Fruit fly (Drosophila melanogaster) whole organism, embryonic: ENCODE measurements around the gene Rpp30.
A peak's percentile ranks its signal among the peaks of the same experiment; 100 is the strongest.

Experiments
- ATbp ChIP-seq: fragments of 200-800 bp; sonication (Bioruptor generic); optimal IDR thresholded peaks from 2 replicates; lab custom pipeline; 2017; ENCODE audit warnings: missing biosample characterization, mild to moderate bottlenecking, missing genetic modification characterization, missing genetic modification reagents
- Ada2b ChIP-seq: fragments of 200-800 bp; sonication (Bioruptor generic); IDR thresholded peaks from 2 replicates; pipeline ENCODE4 v1.3.6; 2022; ENCODE audit warnings: missing biosample characterization, missing genetic modification characterization
- Atf6 ChIP-seq: fragments of 200-800 bp; sonication (Bioruptor generic); IDR thresholded peaks from 2 replicates; pipeline ENCODE4 v1.3.6; 2022; ENCODE audit warnings: missing biosample characterization, missing genetic modification characterization
- B-H1 ChIP-seq: fragments of 200-800 bp; sonication (Bioruptor generic); IDR thresholded peaks from 3 replicates; pipeline ENCODE4 v1.3.6; 2022; ENCODE audit warnings: missing biosample characterization, missing genetic modification characterization
- B-H2 ChIP-seq: fragments of 200-800 bp; sonication (Bioruptor generic); optimal IDR thresholded peaks from 2 replicates; lab custom pipeline; 2018; ENCODE audit warnings: missing biosample characterization, mild to moderate bottlenecking, missing genetic modification characterization
- Blimp-1 ChIP-seq: fragments of 200-800 bp; sonication (Bioruptor generic); optimal IDR thresholded peaks from 3 replicates; lab custom pipeline; 2018; ENCODE audit warnings: missing biosample characterization, missing genetic modification characterization, mild to moderate bottlenecking, moderate library complexity, missing genetic modification reagents
- CG11398 ChIP-seq: fragments of 200-800 bp; sonication (Bioruptor generic); optimal IDR thresholded peaks from 2 replicates; lab custom pipeline; 2016; ENCODE audit warnings: missing biosample characterization, missing genetic modification characterization
- CG11723 ChIP-seq: fragments of 200-800 bp; sonication (Bioruptor generic); optimal IDR thresholded peaks from 2 replicates; lab custom pipeline; 2017; ENCODE audit warnings: missing biosample characterization, mild to moderate bottlenecking, missing genetic modification characterization
- CG12299 ChIP-seq: fragments of 200-800 bp; sonication (Bioruptor generic); optimal IDR thresholded peaks from 2 replicates; lab custom pipeline; 2018; ENCODE audit warnings: missing biosample characterization, mild to moderate bottlenecking, missing genetic modification characterization
- CG13123 ChIP-seq: fragments of 200-800 bp; sonication (Bioruptor generic); optimal IDR thresholded peaks from 2 replicates; lab custom pipeline; 2016; ENCODE audit warnings: missing biosample characterization, missing genetic modification characterization
- CG17612 ChIP-seq: fragments of 200-800 bp; sonication (Bioruptor generic); IDR thresholded peaks from 2 replicates; pipeline ENCODE4 v1.3.6; 2022; ENCODE audit warnings: missing biosample characterization, missing genetic modification characterization
- CG2129 ChIP-seq: fragments of 200-800 bp; sonication (Bioruptor generic); IDR thresholded peaks from 2 replicates; pipeline ENCODE4 v1.3.6; 2022; ENCODE audit warnings: missing biosample characterization, missing genetic modification characterization; ENCODE audit not compliant: partially characterized antibody
- CG2678 ChIP-seq: fragments of 200-800 bp; sonication (Bioruptor generic); optimal IDR thresholded peaks from 3 replicates; lab custom pipeline; 2019; ENCODE audit warnings: missing biosample characterization, mild to moderate bottlenecking, missing genetic modification characterization, moderate library complexity
- CG32767 ChIP-seq: fragments of 200-800 bp; sonication (Bioruptor generic); IDR thresholded peaks from 2 replicates; pipeline ENCODE4 v1.3.6; 2022; ENCODE audit warnings: missing biosample characterization, missing genetic modification characterization
- CG33557 ChIP-seq: fragments of 200-800 bp; sonication (Bioruptor generic); optimal IDR thresholded peaks from 2 replicates; lab custom pipeline; 2019; ENCODE audit warnings: missing biosample characterization, mild to moderate bottlenecking, missing genetic modification characterization, moderate library complexity
- CG4730 ChIP-seq: fragments of 200-800 bp; sonication (Bioruptor generic); IDR thresholded peaks from 2 replicates; pipeline ENCODE4 v1.3.6; 2022; ENCODE audit warnings: missing biosample characterization, missing genetic modification characterization
- CG6813 ChIP-seq: fragments of 200-800 bp; sonication (Bioruptor generic); optimal IDR thresholded peaks from 2 replicates; lab custom pipeline; 2017; ENCODE audit warnings: missing biosample characterization, missing genetic modification characterization, mild to moderate bottlenecking, moderate library complexity, missing genetic modification reagents
- CG7745 ChIP-seq: fragments of 200-800 bp; sonication (Bioruptor generic); optimal IDR thresholded peaks from 2 replicates; lab custom pipeline; 2018; ENCODE audit warnings: missing biosample characterization, mild to moderate bottlenecking, missing genetic modification characterization, moderate library complexity
- CG8388 ChIP-seq: fragments of 200-800 bp; sonication (Bioruptor generic); optimal IDR thresholded peaks from 2 replicates; lab custom pipeline; 2019; ENCODE audit warnings: missing biosample characterization, mild to moderate bottlenecking, missing genetic modification characterization, moderate library complexity
- CG8478 ChIP-seq: fragments of >200 bp; optimal IDR thresholded peaks from 2 replicates; lab custom pipeline; 2018
- CG9797 ChIP-seq: fragments of 200-800 bp; sonication (Bioruptor generic); optimal IDR thresholded peaks from 3 replicates; lab custom pipeline; 2018; ENCODE audit warnings: missing biosample characterization, mild to moderate bottlenecking, missing genetic modification characterization
- CHES-1-like ChIP-seq: fragments of 200-800 bp; sonication (Bioruptor generic); optimal IDR thresholded peaks from 2 replicates; lab custom pipeline; 2016; ENCODE audit warnings: missing biosample characterization, missing genetic modification characterization
- CrebB ChIP-seq: fragments of 200-800 bp; sonication (Bioruptor generic); optimal IDR thresholded peaks from 3 replicates; lab custom pipeline; 2018; ENCODE audit warnings: missing biosample characterization, mild to moderate bottlenecking, missing genetic modification characterization
- D19A ChIP-seq: fragments of 200-800 bp; optimal IDR thresholded peaks from 3 replicates; lab custom pipeline; 2019; ENCODE audit warnings: missing biosample characterization, mild to moderate bottlenecking, missing genetic modification characterization, moderate library complexity
- Ets97D ChIP-seq: fragments of 200-800 bp; sonication (Bioruptor generic); optimal IDR thresholded peaks from 3 replicates; lab custom pipeline; 2016; ENCODE audit warnings: missing biosample characterization, missing genetic modification characterization
- Hr51 ChIP-seq, 2 experiments: fragments of 200-800 bp; sonication (Bioruptor generic); optimal IDR thresholded peaks; 2 replicates in 1 of 2; 3 replicates in 1 of 2; lab custom pipeline; 2016 to 2018; ENCODE audit warnings: missing biosample characterization in 2 of 2, missing genetic modification characterization in 2 of 2, mild to moderate bottlenecking in 1 of 2, moderate library complexity in 1 of 2
- Hr78 ChIP-seq, 2 experiments: fragments of 200-800 bp in 1 of 2; fragments of >200 bp in 1 of 2; sonication (Bioruptor generic) in 1 of 2; optimal IDR thresholded peaks; 2 replicates each; lab custom pipeline; 2017 to 2019; ENCODE audit warnings: missing biosample characterization in 2 of 2, missing genetic modification characterization in 2 of 2, mild to moderate bottlenecking in 1 of 2, moderate library complexity in 1 of 2
- MESR4 ChIP-seq: fragments of 200-800 bp; sonication (Bioruptor generic); optimal IDR thresholded peaks from 2 replicates; lab custom pipeline; 2018; ENCODE audit warnings: missing biosample characterization, mild to moderate bottlenecking, missing genetic modification characterization, moderate library complexity
- NfI ChIP-seq: fragments of 200-800 bp; sonication (Bioruptor generic); optimal IDR thresholded peaks from 3 replicates; lab custom pipeline; 2018; ENCODE audit warnings: missing biosample characterization, mild to moderate bottlenecking, missing genetic modification characterization, moderate library complexity
- Spps ChIP-seq: fragments of 200-800 bp; sonication (Bioruptor generic); optimal IDR thresholded peaks from 2 replicates; lab custom pipeline; 2018; ENCODE audit warnings: missing biosample characterization, mild to moderate bottlenecking, missing genetic modification characterization
- Sry-β ChIP-seq: fragments of 200-800 bp; sonication (Bioruptor generic); optimal IDR thresholded peaks from 2 replicates; lab custom pipeline; 2018; ENCODE audit warnings: missing biosample characterization, mild to moderate bottlenecking, missing genetic modification characterization, moderate library complexity
- ap ChIP-seq: fragments of 200-800 bp; sonication (Bioruptor generic); IDR thresholded peaks from 2 replicates; pipeline ENCODE4 v1.3.6; 2022; ENCODE audit warnings: missing biosample characterization, missing genetic modification characterization
- bsh ChIP-seq, 2 experiments: fragments of 200-800 bp; sonication (Bioruptor generic); optimal IDR thresholded peaks; 2 replicates each; lab custom pipeline; 2017 to 2018; ENCODE audit warnings: mild to moderate bottlenecking in 2 of 2, missing biosample characterization in 2 of 2, missing genetic modification characterization in 2 of 2, moderate library complexity in 1 of 2
- btn ChIP-seq: fragments of 200-800 bp; sonication (Bioruptor generic); optimal IDR thresholded peaks from 2 replicates; lab custom pipeline; 2016; ENCODE audit warnings: missing biosample characterization, missing genetic modification characterization
- caup ChIP-seq: fragments of 200-800 bp; sonication (Bioruptor generic); optimal IDR thresholded peaks from 3 replicates; lab custom pipeline; 2017; ENCODE audit warnings: missing biosample characterization, mild to moderate bottlenecking, missing genetic modification characterization, moderate library complexity; ENCODE audit not compliant: severe bottlenecking
- dati ChIP-seq: fragments of 200-800 bp; sonication (Bioruptor generic); IDR thresholded peaks from 2 replicates; pipeline ENCODE4 v1.3.6; 2022; ENCODE audit warnings: missing biosample characterization, missing genetic modification characterization
- dpn ChIP-seq, 2 experiments: fragments of 200-800 bp; sonication (Bioruptor generic); optimal IDR thresholded peaks; 3 replicates each; lab custom pipeline; 2016; ENCODE audit warnings: missing biosample characterization in 2 of 2, missing genetic modification characterization in 2 of 2
- en ChIP-seq: fragments of 200-800 bp; sonication (Bioruptor generic); optimal IDR thresholded peaks from 2 replicates; lab custom pipeline; 2016; ENCODE audit warnings: missing biosample characterization, missing genetic modification characterization
- her ChIP-seq: fragments of 200-800 bp; sonication (Bioruptor generic); optimal IDR thresholded peaks from 2 replicates; lab custom pipeline; 2016; ENCODE audit warnings: missing biosample characterization, missing genetic modification characterization
- lab ChIP-seq: fragments of 200-800 bp; sonication (Bioruptor generic); optimal IDR thresholded peaks from 3 replicates; lab custom pipeline; 2017; ENCODE audit warnings: missing biosample characterization, missing genetic modification characterization, mild to moderate bottlenecking, moderate library complexity, missing genetic modification reagents
- nerfin-1 ChIP-seq: fragments of 200-800 bp; sonication (Bioruptor generic); optimal IDR thresholded peaks from 3 replicates; lab custom pipeline; 2019; ENCODE audit warnings: missing biosample characterization, mild to moderate bottlenecking, missing genetic modification characterization, moderate library complexity
- pita ChIP-seq: fragments of 200-800 bp; sonication (Bioruptor generic); optimal IDR thresholded peaks from 2 replicates; lab custom pipeline; 2017; ENCODE audit warnings: missing biosample characterization, mild to moderate bottlenecking, missing genetic modification characterization
- rib ChIP-seq: fragments of 200-800 bp; sonication (Bioruptor generic); IDR thresholded peaks from 2 replicates; pipeline ENCODE4 v1.3.6; 2022; ENCODE audit warnings: missing biosample characterization, missing genetic modification characterization
- sc ChIP-seq, 3 experiments: fragments of >200 bp in 2 of 3; fragments of 200-800 bp in 1 of 3; sonication (Bioruptor generic) in 1 of 3; optimal IDR thresholded peaks; 2 replicates in 2 of 3; 3 replicates in 1 of 3; lab custom pipeline; 2017; ENCODE audit warnings: mild to moderate bottlenecking in 1 of 3, missing biosample characterization in 1 of 3, missing genetic modification characterization in 1 of 3, missing genetic modification reagents in 1 of 3
- shn ChIP-seq: fragments of 200-800 bp; sonication (Bioruptor generic); optimal IDR thresholded peaks from 3 replicates; lab custom pipeline; 2016; ENCODE audit warnings: missing biosample characterization, missing genetic modification characterization
- sim ChIP-seq: fragments of 200-800 bp; sonication (Bioruptor generic); IDR thresholded peaks from 2 replicates; pipeline ENCODE4 v1.3.6; 2022; ENCODE audit warnings: missing biosample characterization, missing genetic modification characterization
- ssp ChIP-seq: fragments of 200-800 bp; sonication (Bioruptor generic); IDR thresholded peaks from 2 replicates; pipeline ENCODE4 v1.3.6; 2022; ENCODE audit warnings: missing biosample characterization, missing genetic modification characterization
- twi ChIP-seq: fragments of 200-800 bp; optimal IDR thresholded peaks from 2 replicates; lab custom pipeline; 2019; ENCODE audit warnings: missing biosample characterization, mild to moderate bottlenecking, missing genetic modification characterization, moderate library complexity

Gene Rpp30

dm6 chr2L:250507-251215 lies 1.5 kb downstream of the Rpp30 start, which contains the start of gene kis (continued):
- TF ChIP-seq rib (GFP tag; lab: Robert Waterston, UW) (no peak), CG7745 (tag; lab: Kevin White, UChicago) (peak; percentile 73), caup (GFP tag; lab: Kevin White, UChicago) (peak; percentile 49), ap (GFP tag; lab: Robert Waterston, UW) (no peak), nerfin-1 (tag; lab: Kevin White, UChicago) (peak; percentile 48), CG6813 (no peak), Ada2b (GFP tag; lab: Robert Waterston, UW) (no peak), CHES-1-like (GFP tag; lab: Kevin White, UChicago) (peak; percentile 76), B-H1 (GFP tag; lab: Robert Waterston, UW) (no peak), CrebB (tag; lab: Kevin White, UChicago) (peak; percentile 43), bsh (GFP tag; optimal IDR thresholded peaks at IDR 0.05; lab: Kevin White, UChicago) (peak; percentile 5 to 21), dpn (GFP tag; optimal IDR thresholded peaks at IDR 0.05; lab: Kevin White, UChicago) (peak; percentile 27 to 63), CG11398 (no peak), ATbp (GFP tag; lab: Kevin White, UChicago) (no peak), CG9797 (GFP tag; lab: Kevin White, UChicago) (peak; percentile 69), sim (GFP tag; lab: Robert Waterston, UW) (no peak), CG2129 (GFP tag; lab: Robert Waterston, UW) (peak; percentile 93), CG12299 (tag; lab: Kevin White, UChicago) (peak; percentile 40), sc (optimal IDR thresholded peaks at IDR 0.05; lab: Kevin White, UChicago) (no peak), sc (GFP tag; optimal IDR thresholded peaks at IDR 0.05; lab: Kevin White, UChicago) (no peak), Atf6 (no peak), twi (peak; percentile 12), CG13123 (GFP tag; lab: Kevin White, UChicago) (no peak), her (GFP tag; lab: Kevin White, UChicago) (peak; percentile 35), CG17612 (GFP tag; lab: Robert Waterston, UW) (no peak), CG11723 (GFP tag; lab: Kevin White, UChicago) (no peak), Hr78 (GFP tag; optimal IDR thresholded peaks at IDR 0.05; lab: Kevin White, UChicago) (peak in 1 of 2 experiments; percentile 59), CG2678 (tag; lab: Kevin White, UChicago) (peak; percentile 41), NfI (GFP tag; lab: Kevin White, UChicago) (peak; percentile 9), pita (GFP tag; lab: Kevin White, UChicago) (peak; percentile 67), MESR4 (peak; percentile 96), CG8388 (GFP tag; lab: Kevin White, UChicago) (peak; percentile 8), Sry-β (GFP tag; lab: Kevin White, UChicago) (peak; percentile 43), D19A (peak; percentile 22), Spps (tag; lab: Kevin White, UChicago) (no peak), CG4730 (no peak), Hr51 (GFP tag; optimal IDR thresholded peaks at IDR 0.05; lab: Kevin White, UChicago) (peak; percentile 33 to 41), CG33557 (GFP tag; lab: Kevin White, UChicago) (peak; percentile 8), dati (0 out of 2 replicates have a peak, but pooled peaks have one; percentile 6), Blimp-1 (peak; percentile 11), ssp (GFP tag; lab: Robert Waterston, UW) (no peak), lab (GFP tag; lab: Kevin White, UChicago) (peak; percentile 66), Ets97D (peak; percentile 94), CG8478 (lab: Kevin White, UChicago) (no peak), CG32767 (peak; percentile 51; the same call in 1 of the 2 replicates), en (no peak), shn (GFP tag; lab: Kevin White, UChicago) (peak; percentile 31), B-H2 (peak; percentile 65), btn (GFP tag; lab: Kevin White, UChicago) (peak; percentile 2)
